Worm (Caenorhabditis elegans): ENCODE data around the gene nhr-219.
A peak's percentile ranks its signal among the peaks of the same experiment; 100 is the strongest.

nhr-219 gene

ce11 chrV:9005243-9005642, 39.3 kb upstream of the nhr-219 start, which contains the start of gene srx-3:
Gene srx-3 (plus strand): TSS chrV:9005543.
- TF ChIP-seq sma-9 (GFP tag; optimal IDR thresholded peaks at IDR 0.05), result no peak
- no peak for TF ChIP-seq sma-9 (tag; optimal IDR thresholded peaks at IDR 0.05)
- TF ChIP-seq C34F6.9 (tag; optimal IDR thresholded peaks at IDR 0.05), result no peak
- no peak for TF ChIP-seq ztf-1 (GFP tag; conservative IDR thresholded peaks at IDR 0.05)
- no peak for TF ChIP-seq ceh-82 (tag; optimal IDR thresholded peaks at IDR 0.05)
- TF ChIP-seq sem-4 (tag; optimal IDR thresholded peaks at IDR 0.05), result no peak
- TF ChIP-seq dmd-4 (tag; optimal IDR thresholded peaks at IDR 0.05), result no peak

ce11 chrV:9003291-9003690, 37.3 kb upstream of the nhr-219 start, which contains the start of gene srx-1:
Gene srx-1 (plus strand): TSS chrV:9003672.
- TF ChIP-seq nhr-129 (tag; optimal IDR thresholded peaks at IDR 0.05), result no peak
- no peak for TF ChIP-seq Y55F3AM.14 (GFP tag; optimal IDR thresholded peaks at IDR 0.05)
- no peak for TF ChIP-seq nhr-77 (tag; optimal IDR thresholded peaks at IDR 0.05)
- TF ChIP-seq snpc-4 (tag; optimal IDR thresholded peaks at IDR 0.05), result no peak
- TF ChIP-seq mab-5 (tag; optimal IDR thresholded peaks at IDR 0.05), result no peak
- no peak for TF ChIP-seq peb-1 (tag; optimal IDR thresholded peaks at IDR 0.05)
- TF ChIP-seq ztf-11 (tag; optimal IDR thresholded peaks at IDR 0.05), result no peak
- TF ChIP-seq ceh-82 (tag; optimal IDR thresholded peaks at IDR 0.05), result no peak
- TF ChIP-seq mdl-1 (tag; optimal IDR thresholded peaks at IDR 0.05), result no peak
- no peak for TF ChIP-seq unc-39 (tag; optimal IDR thresholded peaks at IDR 0.05)
- TF ChIP-seq ceh-16 (tag; optimal IDR thresholded peaks at IDR 0.05), result no peak

ce11 chrV:9001175-9001574, 35.2 kb upstream of the nhr-219 start, which contains the start of gene F59E11.2:
Gene F59E11.2 (plus strand): TSS chrV:9001475.
- TF ChIP-seq nhr-25 (tag; optimal IDR thresholded peaks at IDR 0.05) (no peak), ZK546.5 (tag; optimal IDR thresholded peaks at IDR 0.05) (no peak), lin-11 (tag; optimal IDR thresholded peaks at IDR 0.05) (no peak), snpc-4 (tag; optimal IDR thresholded peaks at IDR 0.05) (no peak), nhr-21 (tag; optimal IDR thresholded peaks at IDR 0.05) (no peak), lsy-2 (tag; optimal IDR thresholded peaks at IDR 0.05) (no peak), unc-55 (GFP tag; optimal IDR thresholded peaks at IDR 0.05) (no peak), gmeb-1 (tag; optimal IDR thresholded peaks at IDR 0.05) (no peak), nhr-12 (tag; optimal IDR thresholded peaks at IDR 0.05) (no peak), C34F6.9 (tag; optimal IDR thresholded peaks at IDR 0.05) (no peak), sma-9 (GFP tag; optimal IDR thresholded peaks at IDR 0.05) (no peak), sma-9 (tag; optimal IDR thresholded peaks at IDR 0.05) (no peak), R02D3.7 (tag; optimal IDR thresholded peaks at IDR 0.05) (no peak), nhr-77 (tag; optimal IDR thresholded peaks at IDR 0.05) (no peak), alr-1 (tag; optimal IDR thresholded peaks at IDR 0.05) (no peak), mab-5 (tag; optimal IDR thresholded peaks at IDR 0.05) (no peak), ceh-16 (tag; optimal IDR thresholded peaks at IDR 0.05) (no peak), nhr-6 (tag; optimal IDR thresholded peaks at IDR 0.05) (no peak)

- no peak for TF ChIP-seq zag-1 (tag; optimal IDR thresholded peaks at IDR 0.05)
- TF ChIP-seq nhr-25 (tag; optimal IDR thresholded peaks at IDR 0.05), result peak; percentile 35
- TF ChIP-seq mdl-1 (tag; optimal IDR thresholded peaks at IDR 0.05), result no peak
- TF ChIP-seq alr-1 (tag; optimal IDR thresholded peaks at IDR 0.05), result no peak
Observed at ce11 chrV:8994801-8995200, 28.8 kb upstream of the nhr-219 start, which contains the start of gene F59E11.5. Gene F59E11.5 (plus strand): TSS chrV:8995101.

ce11 chrV:8994272-8994671, 28.3 kb upstream of the nhr-219 start:
- no peak for TF ChIP-seq unc-62 (GFP tag; optimal IDR thresholded peaks at IDR 0.05)
- peak; percentile 45 for TF ChIP-seq nhr-21 (tag; optimal IDR thresholded peaks at IDR 0.05)
- no peak for TF ChIP-seq elt-1 (tag; optimal IDR thresholded peaks at IDR 0.05)
- TF ChIP-seq ama-1 (optimal IDR thresholded peaks at IDR 0.05), result no peak
- no peak for TF ChIP-seq alr-1 (tag; optimal IDR thresholded peaks at IDR 0.05)
- TF ChIP-seq R02D3.7 (tag; optimal IDR thresholded peaks at IDR 0.05), result no peak
- TF ChIP-seq nhr-6 (tag; optimal IDR thresholded peaks at IDR 0.05), result no peak
- TF ChIP-seq Y55F3AM.14 (GFP tag; optimal IDR thresholded peaks at IDR 0.05), result no peak
- peak; percentile 33 for TF ChIP-seq sma-3 (GFP tag; optimal IDR thresholded peaks at IDR 0.05)
- no peak for TF ChIP-seq snpc-4 (tag; optimal IDR thresholded peaks at IDR 0.05)
- TF ChIP-seq crh-2 (tag; optimal IDR thresholded peaks at IDR 0.05), result peak; percentile 15
- no peak for TF ChIP-seq skn-1 (tag; optimal IDR thresholded peaks at IDR 0.05)
- TF ChIP-seq zag-1 (tag; optimal IDR thresholded peaks at IDR 0.05), result no peak
- TF ChIP-seq unc-55 (GFP tag; optimal IDR thresholded peaks at IDR 0.05), result no peak
- TF ChIP-seq blmp-1 (tag; optimal IDR thresholded peaks at IDR 0.05; ENCODE audit: insufficient read depth), result peak; percentile 91
- peak; percentile 10 for TF ChIP-seq sem-4 (tag; optimal IDR thresholded peaks at IDR 0.05)
- TF ChIP-seq elt-3 (tag; optimal IDR thresholded peaks at IDR 0.05), result no peak
- TF ChIP-seq mbf-1 (tag; optimal IDR thresholded peaks at IDR 0.05), result no peak
- TF ChIP-seq ztf-4 (tag; optimal IDR thresholded peaks at IDR 0.05), result no peak
- TF ChIP-seq nhr-25 (tag; optimal IDR thresholded peaks at IDR 0.05), result peak; percentile 33
- TF ChIP-seq C34F6.9 (tag; optimal IDR thresholded peaks at IDR 0.05), result no peak
- peak; percentile 42 for TF ChIP-seq sma-9 (GFP tag; optimal IDR thresholded peaks at IDR 0.05)
- no peak for TF ChIP-seq sma-9 (tag; optimal IDR thresholded peaks at IDR 0.05)
- TF ChIP-seq nhr-77 (tag; optimal IDR thresholded peaks at IDR 0.05), result no peak
- TF ChIP-seq mab-5 (tag; optimal IDR thresholded peaks at IDR 0.05), result no peak
- no peak for TF ChIP-seq ztf-11 (tag; optimal IDR thresholded peaks at IDR 0.05)
- TF ChIP-seq fos-1 (tag; optimal IDR thresholded peaks at IDR 0.05), result no peak
